Worm (Caenorhabditis elegans): ENCODE data around the gene mex-1.

ce11 chrII:11928752-11929151 lies 39.7 kb upstream of the mex-1 start:
- TF ChIP-seq ref-1 (GFP tag; conservative IDR thresholded peaks at IDR 0.05) (no peak), flt-1 (GFP tag; IDR thresholded peaks at IDR 0.05) (no peak), ztf-23 (GFP tag; IDR thresholded peaks at IDR 0.05) (no peak), cog-1 (tag; optimal IDR thresholded peaks at IDR 0.05) (no peak), T22C8.4 (GFP tag; IDR thresholded peaks at IDR 0.05) (no peak)
